Worm (Caenorhabditis elegans) whole organism, L3 larva: ENCODE measurements around the gene prkl-1.

Experiments used
- R02D3.7 ChIP-seq: fragments of 150-350 bp; optimal IDR thresholded peaks from 2 replicates; lab custom pipeline; 2014; ENCODE audit warnings: missing biosample characterization, missing genetic modification characterization
- ZK546.5 ChIP-seq: sonication (generic microtip); optimal IDR thresholded peaks from 2 replicates; lab custom pipeline; 2017; ENCODE audit warnings: missing biosample characterization, missing genetic modification characterization
- aly-2 ChIP-seq: fragments of 150-350 bp; optimal IDR thresholded peaks from 2 replicates; lab custom pipeline; 2014; ENCODE audit warnings: missing biosample characterization, missing genetic modification characterization
- ama-1 ChIP-seq: fragments of 150-350 bp; optimal IDR thresholded peaks from 2 replicates; lab custom pipeline; 2018
- ceh-28 ChIP-seq: fragments of 150-350 bp; optimal IDR thresholded peaks from 2 replicates; lab custom pipeline; 2014; ENCODE audit warnings: missing biosample characterization, missing genetic modification reagents, missing genetic modification characterization
- ceh-9 ChIP-seq: sonication (generic microtip); optimal IDR thresholded peaks from 2 replicates; lab custom pipeline; 2018; ENCODE audit warnings: missing biosample characterization, missing genetic modification characterization
- egl-27 ChIP-seq: sonication (generic microtip); optimal IDR thresholded peaks from 4 replicates; lab custom pipeline; 2017; ENCODE audit warnings: missing biosample characterization, missing genetic modification reagents, missing genetic modification characterization
- egl-5 ChIP-seq: fragments of 150-350 bp; optimal IDR thresholded peaks from 2 replicates; lab custom pipeline; 2017; ENCODE audit warnings: missing biosample characterization, missing genetic modification reagents, missing genetic modification characterization, inconsistent platforms
- elt-1 ChIP-seq: fragments of 150-350 bp; optimal IDR thresholded peaks from 2 replicates; lab custom pipeline; 2014; ENCODE audit warnings: missing biosample characterization, missing genetic modification characterization
- eor-1 ChIP-seq, 2 experiments: fragments of 150-350 bp; optimal IDR thresholded peaks; 2 replicates each; lab custom pipeline; 2014 to 2018; ENCODE audit warnings: missing biosample characterization in 2 of 2, missing genetic modification characterization in 2 of 2
- fkh-10 ChIP-seq: sonication (generic microtip); optimal IDR thresholded peaks from 2 replicates; lab custom pipeline; 2017; ENCODE audit warnings: missing biosample characterization, missing genetic modification reagents, missing genetic modification characterization
- fos-1 ChIP-seq: fragments of 150-350 bp; optimal IDR thresholded peaks from 2 replicates; lab custom pipeline; 2014; ENCODE audit warnings: missing biosample characterization, missing genetic modification characterization
- lsy-12 ChIP-seq: sonication (generic microtip); optimal IDR thresholded peaks from 2 replicates; lab custom pipeline; 2016; ENCODE audit warnings: mild to moderate bottlenecking, missing genetic modification characterization, missing compliant biosample characterization
- mdl-1 ChIP-seq: fragments of 150-350 bp; optimal IDR thresholded peaks from 2 replicates; lab custom pipeline; 2014; ENCODE audit warnings: missing biosample characterization, missing genetic modification characterization
- nhr-25 ChIP-seq: sonication (generic microtip); optimal IDR thresholded peaks from 2 replicates; lab custom pipeline; 2017; ENCODE audit warnings: missing biosample characterization, missing genetic modification characterization
- nhr-28 ChIP-seq: fragments of 150-350 bp; optimal IDR thresholded peaks from 2 replicates; lab custom pipeline; 2014; ENCODE audit warnings: missing biosample characterization, missing genetic modification characterization
- pqm-1 ChIP-seq: fragments of 150-350 bp; optimal IDR thresholded peaks from 2 replicates; lab custom pipeline; 2017; ENCODE audit warnings: missing biosample characterization, missing genetic modification characterization, inconsistent platforms
- skn-1 ChIP-seq: fragments of 150-350 bp; optimal IDR thresholded peaks from 2 replicates; lab custom pipeline; 2014; ENCODE audit warnings: missing biosample characterization, missing genetic modification characterization
- snpc-4 ChIP-seq: fragments of 150-350 bp; optimal IDR thresholded peaks from 2 replicates; lab custom pipeline; 2014; ENCODE audit warnings: missing biosample characterization, missing genetic modification characterization
- tbx-2 ChIP-seq: sonication (generic microtip); optimal IDR thresholded peaks from 2 replicates; lab custom pipeline; 2016; ENCODE audit warnings: mild to moderate bottlenecking, missing genetic modification characterization, missing compliant biosample characterization
- ztf-11 ChIP-seq: fragments of 150-350 bp; optimal IDR thresholded peaks from 2 replicates; lab custom pipeline; 2014; ENCODE audit warnings: missing biosample characterization, missing genetic modification characterization
- ztf-4 ChIP-seq: fragments of 150-350 bp; optimal IDR thresholded peaks from 2 replicates; lab custom pipeline; 2014; ENCODE audit warnings: missing biosample characterization, missing genetic modification characterization

The prkl-1 gene

DNA sequence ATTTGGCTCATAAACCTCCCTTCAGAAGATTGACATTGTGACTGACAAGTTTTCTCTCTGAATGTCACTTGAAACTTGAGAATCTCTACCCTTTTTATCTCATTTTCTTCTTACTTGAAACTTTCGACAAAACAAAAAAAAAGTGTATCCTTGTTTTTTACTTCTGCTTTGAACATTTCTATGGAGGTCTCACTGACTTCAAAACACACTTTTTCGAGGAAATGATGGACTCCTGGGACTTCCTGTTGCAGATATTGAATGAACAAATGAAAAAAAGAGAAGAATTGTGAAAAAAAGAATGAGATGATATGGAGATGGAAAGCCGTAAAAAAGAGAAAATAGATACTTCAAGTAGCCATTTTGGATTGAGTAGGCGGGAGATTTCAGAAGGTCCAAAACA lies 45.6 kb downstream of the prkl-1 start:
- no peak for TF ChIP-seq nhr-28 (tag; lab: Kevin White, UChicago)
- TF ChIP-seq fkh-10 (GFP tag; lab: Kevin White, UChicago) = peak; percentile 62

DNA sequence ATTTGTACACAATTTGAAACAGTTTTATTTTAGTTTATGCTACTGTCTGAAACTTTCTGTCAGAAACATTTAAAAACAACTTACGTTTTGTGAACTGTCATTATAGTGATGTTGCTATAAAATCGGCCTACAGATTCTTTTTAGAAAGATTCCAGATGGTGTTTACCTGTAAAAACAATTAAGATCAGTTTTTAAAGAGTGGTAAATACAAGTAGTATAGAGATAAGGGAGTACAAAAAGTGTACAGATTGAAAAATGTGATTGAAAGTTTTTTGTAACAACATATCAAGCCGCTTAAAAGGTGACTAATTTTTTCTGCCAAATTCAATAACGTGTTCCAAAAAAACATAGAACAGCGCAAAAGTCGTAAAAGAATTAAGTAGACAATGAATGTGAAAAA lies 49.2 kb downstream of the prkl-1 start, which contains the start of gene npr-12:
Gene npr-12, minus strand, starts transcription at position 101 of the 400 bp plus-strand sequence.
- no peak for TF ChIP-seq pqm-1 (tag; lab: Kevin White, UChicago)
- no peak for TF ChIP-seq ztf-4 (tag; lab: Kevin White, UChicago)
- no peak for TF ChIP-seq tbx-2 (tag; lab: Kevin White, UChicago)
- TF ChIP-seq egl-27 = no peak
- no peak for TF ChIP-seq aly-2 (tag; lab: Kevin White, UChicago)
- no peak for TF ChIP-seq fos-1 (tag; lab: Kevin White, UChicago)
- no peak for TF ChIP-seq snpc-4 (tag; lab: Kevin White, UChicago)
- TF ChIP-seq lsy-12 (tag; lab: Kevin White, UChicago) = no peak
- TF ChIP-seq ztf-11 = no peak
- TF ChIP-seq egl-5 (tag; lab: Kevin White, UChicago) = no peak
- TF ChIP-seq skn-1 (tag; lab: Kevin White, UChicago) = no peak
- TF ChIP-seq R02D3.7 = no peak
- TF ChIP-seq elt-1 (tag; lab: Kevin White, UChicago) = no peak
- no peak for TF ChIP-seq ceh-9 (tag; lab: Kevin White, UChicago)
- TF ChIP-seq mdl-1 = no peak
- no peak for TF ChIP-seq ZK546.5 (tag; lab: Kevin White, UChicago)
- no peak for TF ChIP-seq ama-1
- no peak for TF ChIP-seq eor-1 (tag; optimal IDR thresholded peaks at IDR 0.05; lab: Kevin White, UChicago)
- no peak for TF ChIP-seq ceh-28 (tag; lab: Kevin White, UChicago)
- TF ChIP-seq nhr-25 (tag; lab: Kevin White, UChicago) = no peak
